Worm (Caenorhabditis elegans) whole organism, L4 larva: ENCODE data around the gene T14G11.1.

Experiments used
- F26F4.8 ChIP-seq: fragments of 200-800 bp; sonication (Bioruptor generic); conservative IDR thresholded peaks from 2 replicates; pipeline ENCODE4 v1.3.6; 2022; ENCODE audit warnings: missing genetic modification characterization, missing compliant biosample characterization
- F37D6.2 ChIP-seq: sonication (generic microtip); optimal IDR thresholded peaks from 2 replicates; lab custom pipeline; 2016; ENCODE audit warnings: mild to moderate bottlenecking, missing genetic modification characterization, missing compliant biosample characterization
- F44E2.7 ChIP-seq: fragments of 200-800 bp; sonication (Bioruptor generic); IDR thresholded peaks from 2 replicates; pipeline ENCODE4 v2.1.2; 2022; ENCODE audit warnings: missing genetic modification characterization, missing compliant biosample characterization
- T20F7.1 ChIP-seq: fragments of 200-800 bp; sonication (Bioruptor generic); optimal IDR thresholded peaks from 2 replicates; lab custom pipeline; 2018; ENCODE audit warnings: mild to moderate bottlenecking, missing genetic modification characterization, missing compliant biosample characterization
- Y48G9A.11 ChIP-seq: fragments of 200-800 bp; sonication (Bioruptor generic); IDR thresholded peaks from 2 replicates; pipeline ENCODE4 v1.3.6; 2022; ENCODE audit warnings: missing genetic modification reagents, missing genetic modification characterization, missing compliant biosample characterization
- Y5F2A.4 ChIP-seq: fragments of 200-800 bp; sonication (Bioruptor generic); optimal IDR thresholded peaks from 2 replicates; lab custom pipeline; 2018; ENCODE audit warnings: mild to moderate bottlenecking, missing genetic modification characterization, missing compliant biosample characterization
- Y75B8A.6 ChIP-seq: fragments of 200-800 bp; sonication (Bioruptor generic); IDR thresholded peaks from 2 replicates; pipeline ENCODE4 v1.3.6; 2022; ENCODE audit warnings: missing genetic modification reagents, missing genetic modification characterization, missing compliant biosample characterization
- ZK337.2 ChIP-seq: fragments of 200-800 bp; sonication (Bioruptor generic); IDR thresholded peaks from 2 replicates; pipeline ENCODE4 v1.3.6; 2022; ENCODE audit warnings: missing genetic modification reagents, missing genetic modification characterization, missing compliant biosample characterization
- ZK546.5 ChIP-seq, 2 experiments: sonication (generic microtip); optimal IDR thresholded peaks; 2 replicates each; lab custom pipeline; 2017; ENCODE audit warnings: missing biosample characterization in 2 of 2, missing genetic modification characterization in 2 of 2
- aha-1 ChIP-seq: fragments of 150-350 bp; peaks from one replicate; lab custom pipeline; 2014; ENCODE audit warnings: missing biosample characterization, missing genetic modification characterization
- aly-2 ChIP-seq: sonication (generic microtip); optimal IDR thresholded peaks from 2 replicates; lab custom pipeline; 2018; ENCODE audit warnings: missing biosample characterization, missing genetic modification characterization
- attf-4 ChIP-seq: sonication (generic microtip); optimal IDR thresholded peaks from 3 replicates; lab custom pipeline; 2017; ENCODE audit warnings: missing biosample characterization, missing genetic modification characterization
- ceh-28 ChIP-seq: fragments of 150-350 bp; optimal IDR thresholded peaks from 2 replicates; lab custom pipeline; 2014; ENCODE audit warnings: missing biosample characterization, missing genetic modification reagents, missing genetic modification characterization
- ceh-44 ChIP-seq: fragments of 200-800 bp; sonication (Bioruptor generic); IDR thresholded peaks from 2 replicates; pipeline ENCODE4 v1.3.6; 2022; ENCODE audit warnings: missing genetic modification reagents, missing genetic modification characterization, missing compliant biosample characterization
- ceh-82 ChIP-seq: sonication (generic microtip); optimal IDR thresholded peaks from 2 replicates; lab custom pipeline; 2017; ENCODE audit warnings: missing biosample characterization, missing genetic modification characterization
- cey-2 ChIP-seq: sonication (generic microtip); optimal IDR thresholded peaks from 3 replicates; lab custom pipeline; 2017; ENCODE audit warnings: missing genetic modification characterization, mild to moderate bottlenecking, missing compliant biosample characterization, antibody characterized with exemption, borderline replicate concordance; ENCODE audit not compliant: insufficient read depth
- daf-19 ChIP-seq: fragments of 200-800 bp; sonication (Bioruptor generic); conservative IDR thresholded peaks from 2 replicates; pipeline ENCODE4 v1.3.6; 2022; ENCODE audit warnings: missing genetic modification characterization, missing compliant biosample characterization
- daf-8 ChIP-seq: fragments of 200-800 bp; sonication (Bioruptor generic); IDR thresholded peaks from 2 replicates; pipeline ENCODE4 v1.3.6; 2022; ENCODE audit warnings: missing genetic modification characterization, missing compliant biosample characterization
- dmd-8 ChIP-seq: fragments of 200-800 bp; sonication (Bioruptor generic); IDR thresholded peaks from 2 replicates; pipeline ENCODE4 v1.3.6; 2022; ENCODE audit warnings: missing genetic modification characterization, missing compliant biosample characterization
- dmd-9 ChIP-seq: fragments of 200-800 bp; sonication (Bioruptor generic); IDR thresholded peaks from 2 replicates; pipeline ENCODE4 v1.3.6; 2022; ENCODE audit warnings: missing genetic modification reagents, missing genetic modification characterization, missing compliant biosample characterization
- dpl-1 ChIP-seq: fragments of 150-350 bp; optimal IDR thresholded peaks from 2 replicates; lab custom pipeline; 2014; ENCODE audit warnings: missing biosample characterization, missing genetic modification reagents, missing genetic modification characterization
- egl-43 ChIP-seq: fragments of 200-800 bp; sonication (Bioruptor generic); IDR thresholded peaks from 2 replicates; pipeline ENCODE4 v1.3.6; 2022; ENCODE audit warnings: missing genetic modification reagents, missing genetic modification characterization, missing compliant biosample characterization
- fkh-10 ChIP-seq: fragments of 150-350 bp; optimal IDR thresholded peaks from 2 replicates; lab custom pipeline; 2014; ENCODE audit warnings: missing biosample characterization, missing genetic modification reagents, missing genetic modification characterization
- hif-1 ChIP-seq, 2 experiments: sonication (generic microtip); optimal IDR thresholded peaks; 2 replicates each; lab custom pipeline; 2016 to 2017; ENCODE audit warnings: missing compliant biosample characterization in 2 of 2, missing genetic modification characterization in 2 of 2, missing genetic modification reagents in 2 of 2, missing genotype in 2 of 2, mild to moderate bottlenecking in 1 of 2
- hmg-1.1 ChIP-seq: fragments of 200-800 bp; sonication (Bioruptor generic); IDR thresholded peaks from 2 replicates; pipeline ENCODE4 v1.3.6; 2022; ENCODE audit warnings: missing genetic modification reagents, missing genetic modification characterization, missing compliant biosample characterization
- madf-5 ChIP-seq, 2 experiments: fragments of 200-800 bp; sonication (Bioruptor generic); IDR thresholded peaks; 2 replicates each; pipeline ENCODE4 v1.3.6; 2022; ENCODE audit warnings: missing compliant biosample characterization in 2 of 2, missing genetic modification characterization in 2 of 2
- madf-9 ChIP-seq: fragments of 200-800 bp; sonication (Bioruptor generic); conservative IDR thresholded peaks from 2 replicates; pipeline ENCODE4 v1.3.6; 2022; ENCODE audit warnings: missing genetic modification reagents, missing genetic modification characterization, missing compliant biosample characterization
- mdt-29 ChIP-seq: fragments of 200-800 bp; sonication (Bioruptor generic); IDR thresholded peaks from 2 replicates; pipeline ENCODE4 v1.3.6; 2022; ENCODE audit warnings: missing genetic modification reagents, missing genetic modification characterization, missing compliant biosample characterization
- mes-2 ChIP-seq: sonication (generic microtip); optimal IDR thresholded peaks from 2 replicates; lab custom pipeline; 2016; ENCODE audit warnings: missing genotype, mild to moderate bottlenecking, missing genetic modification characterization, missing compliant biosample characterization; ENCODE audit not compliant: poor library complexity, severe bottlenecking
- mxl-3 ChIP-seq: fragments of 200-800 bp; sonication (Bioruptor generic); optimal IDR thresholded peaks from 2 replicates; lab custom pipeline; 2018; ENCODE audit warnings: mild to moderate bottlenecking, missing genetic modification characterization, missing compliant biosample characterization
- nhr-11 ChIP-seq: fragments of 150-350 bp; optimal IDR thresholded peaks from 2 replicates; lab custom pipeline; 2014; ENCODE audit warnings: missing biosample characterization, missing genetic modification characterization
- nhr-41 ChIP-seq: fragments of 200-800 bp; sonication (Bioruptor generic); IDR thresholded peaks from 2 replicates; pipeline ENCODE4 v1.3.6; 2022; ENCODE audit warnings: missing genetic modification reagents, missing genetic modification characterization, missing compliant biosample characterization
- nhr-76 ChIP-seq: fragments of 150-350 bp; optimal IDR thresholded peaks from 2 replicates; lab custom pipeline; 2014; ENCODE audit warnings: missing biosample characterization, missing genetic modification characterization
- pqm-1 ChIP-seq: sonication (generic microtip); optimal IDR thresholded peaks from 2 replicates; lab custom pipeline; 2017; ENCODE audit warnings: missing biosample characterization, missing genetic modification characterization
- saeg-2 ChIP-seq: fragments of 200-800 bp; sonication (Bioruptor generic); IDR thresholded peaks from 2 replicates; pipeline ENCODE4 v1.3.6; 2022; ENCODE audit warnings: missing genetic modification reagents, missing genetic modification characterization, missing compliant biosample characterization
- set-16 ChIP-seq: fragments of 200-800 bp; sonication (Bioruptor generic); IDR thresholded peaks from 2 replicates; pipeline ENCODE4 v1.3.6; 2022; ENCODE audit warnings: missing genetic modification reagents, missing genetic modification characterization, missing compliant biosample characterization
- snpc-4 ChIP-seq: fragments of 150-350 bp; optimal IDR thresholded peaks from 2 replicates; lab custom pipeline; 2014; ENCODE audit warnings: missing biosample characterization, missing genetic modification characterization
- spr-1 ChIP-seq: sonication (generic microtip); optimal IDR thresholded peaks from 2 replicates; lab custom pipeline; 2016; ENCODE audit warnings: mild to moderate bottlenecking, missing genetic modification characterization, missing compliant biosample characterization
- spr-3 ChIP-seq: fragments of 200-800 bp; sonication (Bioruptor generic); optimal IDR thresholded peaks from 2 replicates; lab custom pipeline; 2018; ENCODE audit warnings: mild to moderate bottlenecking, missing genetic modification characterization, missing compliant biosample characterization
- tra-1 ChIP-seq: fragments of 200-800 bp; sonication (Bioruptor generic); IDR thresholded peaks from 2 replicates; pipeline ENCODE4 v1.3.6; 2022; ENCODE audit warnings: missing genetic modification reagents, missing genetic modification characterization, missing compliant biosample characterization
- unc-130 ChIP-seq: sonication (generic microtip); optimal IDR thresholded peaks from 2 replicates; lab custom pipeline; 2016; ENCODE audit warnings: missing genetic modification reagents, missing genetic modification characterization, missing compliant biosample characterization
- unc-39 ChIP-seq: sonication (generic microtip); optimal IDR thresholded peaks from 2 replicates; lab custom pipeline; 2017; ENCODE audit warnings: missing biosample characterization, missing genetic modification characterization
- unc-62 ChIP-seq, 3 experiments: fragments of 150-350 bp in 1 of 3; sonication (generic microtip); optimal IDR thresholded peaks in 2 of 3; peaks in 1 of 3; 1 replicate in 1 of 3; 2 replicates in 2 of 3; lab custom pipeline; 2014 to 2017; ENCODE audit warnings: missing biosample characterization in 3 of 3, missing genetic modification characterization in 3 of 3, missing genetic modification reagents in 3 of 3, missing genotype in 1 of 3

The T14G11.1 gene

DNA sequence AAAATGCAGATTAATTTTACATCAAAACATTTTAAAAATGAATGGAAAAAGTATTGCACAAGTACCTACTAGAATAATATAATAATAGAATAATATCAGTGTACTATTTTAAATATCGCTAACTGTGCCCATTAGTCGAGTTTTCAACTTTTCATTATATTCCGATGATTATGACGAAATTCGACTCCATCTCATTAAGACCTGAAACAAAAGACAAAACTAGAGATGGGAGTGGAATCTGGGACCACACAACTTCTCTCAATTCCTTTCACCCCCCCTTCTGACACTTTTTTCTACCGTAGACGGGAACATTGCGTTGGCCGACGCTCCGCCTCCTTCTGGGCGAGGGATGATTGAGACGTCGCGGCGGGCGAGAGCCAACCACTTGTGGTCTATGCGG, 15.5 kb upstream of the T14G11.1 start, which contains the start of gene ser-7:
TSS of gene ser-7 (plus strand) at position 301 of the 400 bp plus-strand sequence.
- no peak for TF ChIP-seq daf-8 (GFP tag; lab: Robert Waterston, UW)
- TF ChIP-seq mdt-29 (GFP tag; lab: Robert Waterston, UW) = no peak
- no peak for TF ChIP-seq Y48G9A.11 (GFP tag; lab: Robert Waterston, UW)
- no peak for TF ChIP-seq ceh-28 (tag; lab: Kevin White, UChicago)
- 0 out of 2 replicates have a peak, but pooled peaks have one; percentile 15 for TF ChIP-seq hmg-1.1 (GFP tag; lab: Robert Waterston, UW)
- peak; percentile 56; the same call in 1 of the 2 replicates for TF ChIP-seq set-16 (GFP tag; lab: Robert Waterston, UW)
- no peak for TF ChIP-seq cey-2 (tag; lab: Kevin White, UChicago)
- TF ChIP-seq snpc-4 = no peak
- TF ChIP-seq Y75B8A.6 (GFP tag; lab: Robert Waterston, UW) = no peak

DNA sequence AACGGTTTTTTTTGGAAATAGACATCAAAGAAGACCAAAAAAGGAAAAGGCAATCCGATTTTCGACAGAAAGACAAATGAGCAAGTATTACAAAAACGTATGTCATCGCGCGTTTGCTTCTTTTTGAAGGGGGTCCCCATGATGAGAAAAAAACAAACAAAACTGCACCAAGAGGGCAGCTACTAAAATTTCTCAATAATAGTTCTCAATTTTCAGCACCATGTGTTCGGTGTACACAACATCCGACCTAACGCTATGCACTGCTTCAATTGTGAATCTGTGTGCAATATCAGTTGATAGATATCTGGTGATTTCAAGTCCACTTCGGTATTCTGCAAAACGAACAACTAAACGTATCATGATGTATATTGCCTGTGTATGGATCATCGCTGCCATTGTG, 14.3 kb upstream of the T14G11.1 start:
- TF ChIP-seq unc-62 (GFP tag; optimal IDR thresholded peaks at IDR 0.05 in 1 of 2; lab: Kevin White, UChicago) = peak in 1 of 2 experiments; percentile 93
- TF ChIP-seq unc-62 (tag; optimal IDR thresholded peaks at IDR 0.05; lab: Kevin White, UChicago) = no peak
- TF ChIP-seq ZK546.5 (tag; optimal IDR thresholded peaks at IDR 0.05; lab: Kevin White, UChicago) = no peak

DNA sequence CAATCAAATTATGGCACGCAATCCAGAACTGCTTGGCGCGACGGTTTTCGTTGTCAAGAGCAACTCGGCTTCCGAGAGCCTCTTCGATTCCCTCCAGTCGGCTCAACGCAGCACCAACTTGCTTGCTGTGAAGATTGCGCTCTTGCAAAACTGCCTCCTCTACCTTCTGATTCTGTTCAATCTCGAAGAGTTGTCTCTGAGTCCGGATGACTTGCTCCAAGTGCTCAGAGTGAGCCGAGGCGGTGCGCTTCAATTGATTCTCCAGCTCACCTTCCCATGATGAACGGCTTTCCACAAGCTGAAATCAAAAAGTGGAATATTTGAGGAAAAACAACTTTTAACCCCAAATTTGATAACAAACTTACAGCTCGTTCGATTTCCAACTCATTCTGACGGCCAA, 4.3 kb upstream of the T14G11.1 start:
- TF ChIP-seq set-16 (GFP tag; lab: Robert Waterston, UW) (peak; percentile 56), unc-130 (GFP tag; lab: Kevin White, UChicago) (no peak), dmd-9 (GFP tag; lab: Robert Waterston, UW) (0 out of 2 replicates have a peak, but pooled peaks have one; percentile 44), aha-1 (tag; lab: Kevin White, UChicago) (peak; percentile 51), hmg-1.1 (GFP tag; lab: Robert Waterston, UW) (no peak), F26F4.8 (GFP tag; lab: Robert Waterston, UW) (no peak), unc-39 (tag; lab: Kevin White, UChicago) (no peak), cey-2 (tag; lab: Kevin White, UChicago) (no peak), nhr-11 (tag; lab: Kevin White, UChicago) (no peak)
- TF ChIP-seq, all 104 proteins: peak for 3

DNA sequence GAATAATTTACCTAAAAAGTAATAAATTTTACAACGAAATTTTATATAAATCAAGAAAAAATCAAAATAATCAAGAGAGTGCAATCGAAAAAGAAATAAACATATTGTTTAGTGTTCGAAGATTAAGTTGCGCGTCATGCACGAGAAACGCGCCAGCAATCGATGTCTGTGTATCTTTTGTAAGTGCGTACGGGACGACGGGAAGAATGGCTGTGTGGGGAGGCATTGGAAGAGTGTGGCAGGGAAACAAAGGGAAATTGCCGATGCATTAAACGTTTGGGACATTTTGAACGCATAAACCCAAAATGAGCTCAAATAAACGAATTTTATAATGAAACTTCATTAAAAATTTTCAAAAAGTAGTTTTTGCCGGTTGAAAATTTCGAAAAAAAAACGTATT, 1.6 kb upstream of the T14G11.1 start, which contains the start of gene immt-1:
TSS of gene immt-1 (minus strand) at position 11 of the 400 bp plus-strand sequence.
- TF ChIP-seq F44E2.7 (GFP tag; lab: Robert Waterston, UW) (no peak), mes-2 (tag; lab: Kevin White, UChicago) (peak; percentile 89), spr-1 (tag; lab: Kevin White, UChicago) (peak; percentile 31), tra-1 (0 out of 2 replicates have a peak, but pooled peaks have one; percentile 31), ceh-82 (tag; lab: Kevin White, UChicago) (no peak), attf-4 (tag; lab: Kevin White, UChicago) (no peak), hif-1 (tag; optimal IDR thresholded peaks at IDR 0.05; lab: Kevin White, UChicago) (peak in 1 of 2 experiments; percentile 67), fkh-10 (GFP tag; lab: Kevin White, UChicago) (peak; percentile 44), aly-2 (no peak), pqm-1 (tag; lab: Kevin White, UChicago) (peak; percentile 68), ZK337.2 (GFP tag; lab: Robert Waterston, UW) (no peak), hmg-1.1 (GFP tag; lab: Robert Waterston, UW) (peak; percentile 85), madf-9 (GFP tag; lab: Robert Waterston, UW) (peak; percentile 37; the same call in 1 of the 2 replicates), egl-43 (no peak), dmd-8 (GFP tag; lab: Robert Waterston, UW) (no peak), madf-5 (GFP tag; IDR thresholded peaks at IDR 0.05; lab: Robert Waterston, UW) (0 out of 4 replicates have a peak, but pooled peaks of 1 of the 2 experiments have one; percentile 24), unc-39 (tag; lab: Kevin White, UChicago) (no peak), ZK546.5 (tag; optimal IDR thresholded peaks at IDR 0.05; lab: Kevin White, UChicago) (no peak), Y5F2A.4 (GFP tag; lab: Kevin White, UChicago) (no peak), ceh-44 (no peak), spr-3 (GFP tag; lab: Kevin White, UChicago) (no peak), unc-130 (GFP tag; lab: Kevin White, UChicago) (no peak), nhr-41 (no peak), nhr-76 (tag; lab: Kevin White, UChicago) (no peak), T20F7.1 (GFP tag; lab: Kevin White, UChicago) (peak; percentile 64), Y48G9A.11 (GFP tag; lab: Robert Waterston, UW) (no peak), saeg-2 (GFP tag; lab: Robert Waterston, UW) (no peak), daf-19 (GFP tag; lab: Robert Waterston, UW) (no peak), dpl-1 (GFP tag; lab: Kevin White, UChicago) (peak; percentile 68), F37D6.2 (tag; lab: Kevin White, UChicago) (peak; percentile 31), mxl-3 (GFP tag; lab: Kevin White, UChicago) (peak; percentile 79)
